Worm (Caenorhabditis elegans): ENCODE data around the gene pmt-2.
A peak's percentile ranks its signal among the peaks of the same experiment; 100 is the strongest.

The pmt-2 gene

ce11 chrV:4676812-4677211, 48.4 kb downstream of the pmt-2 start:
- TF ChIP-seq ceh-9 (tag; optimal IDR thresholded peaks at IDR 0.05) (no peak), nfya-1 (tag; optimal IDR thresholded peaks at IDR 0.05) (peak; percentile 65)

ce11 chrV:4681670-4682069, 53.3 kb downstream of the pmt-2 start, which contains the start of gene K03B4.4:
K03B4.4 (plus strand) TSS chrV:4681970.
- TF ChIP-seq sox-2 (GFP tag; IDR thresholded peaks at IDR 0.05) (no peak), ceh-19 (GFP tag; optimal IDR thresholded peaks at IDR 0.05) (no peak), gmeb-2 (tag; optimal IDR thresholded peaks at IDR 0.05) (no peak), syd-9 (tag; optimal IDR thresholded peaks at IDR 0.05) (no peak), ama-1 (optimal IDR thresholded peaks at IDR 0.05) (no peak), ceh-24 (tag; optimal IDR thresholded peaks at IDR 0.05) (no peak), elt-4 (tag; optimal IDR thresholded peaks at IDR 0.05) (no peak), ceh-9 (tag; optimal IDR thresholded peaks at IDR 0.05) (no peak), fax-1 (tag; optimal IDR thresholded peaks at IDR 0.05) (no peak)

ce11 chrV:4684137-4684536, 55.8 kb downstream of the pmt-2 start:
- TF ChIP-seq unc-55 (GFP tag; optimal IDR thresholded peaks at IDR 0.05) (no peak), odd-2 (tag; optimal IDR thresholded peaks at IDR 0.05) (no peak), elt-2 (tag; optimal IDR thresholded peaks at IDR 0.05) (no peak), pqm-1 (tag; optimal IDR thresholded peaks at IDR 0.05) (no peak), hlh-6 (tag; optimal IDR thresholded peaks at IDR 0.05) (no peak), dve-1 (tag; optimal IDR thresholded peaks at IDR 0.05) (peak; percentile 74), pha-4 (tag; optimal IDR thresholded peaks at IDR 0.05) (no peak)
